Worm (Caenorhabditis elegans): ENCODE results near the gene B0280.2.

Gene B0280.2

ce11 chrIII:7162065-7162762, 37.8 kb downstream of the B0280.2 start, which contains the start of the genes syf-2 and K04G7.1:
syf-2 (minus strand) TSS chrIII:7162115.
K04G7.1 (plus strand) TSS chrIII:7162712.
- TF ChIP-seq W03F9.2 (tag; optimal IDR thresholded peaks at IDR 0.05) (peak; percentile 95), dao-5 (tag; optimal IDR thresholded peaks at IDR 0.05) (no peak), him-1 (tag; optimal IDR thresholded peaks at IDR 0.05) (peak; percentile 75)

ce11 chrIII:7165276-7165675, 40.8 kb downstream of the B0280.2 start:
- no peak for TF ChIP-seq W03F9.2 (tag; optimal IDR thresholded peaks at IDR 0.05)
- no peak for TF ChIP-seq dao-5 (tag; optimal IDR thresholded peaks at IDR 0.05)
- no peak for TF ChIP-seq him-1 (tag; optimal IDR thresholded peaks at IDR 0.05)

ce11 chrIII:7165816-7166229, 41.4 kb downstream of the B0280.2 start:
- TF ChIP-seq him-1 (tag; optimal IDR thresholded peaks at IDR 0.05) (no peak), dao-5 (tag; optimal IDR thresholded peaks at IDR 0.05) (no peak), W03F9.2 (tag; optimal IDR thresholded peaks at IDR 0.05) (no peak)

ce11 chrIII:7166664-7167567, 42.5 kb downstream of the B0280.2 start:
- peak; percentile 59 for TF ChIP-seq him-1 (tag; optimal IDR thresholded peaks at IDR 0.05)
- TF ChIP-seq dao-5 (tag; optimal IDR thresholded peaks at IDR 0.05), result no peak

- TF ChIP-seq dao-5 (tag; optimal IDR thresholded peaks at IDR 0.05), result no peak
- TF ChIP-seq W03F9.2 (tag; optimal IDR thresholded peaks at IDR 0.05), result no peak
- TF ChIP-seq him-1 (tag; optimal IDR thresholded peaks at IDR 0.05), result no peak
These were observed 43.1 kb downstream of the B0280.2 start, which contains the start of gene acs-4 for ce11 chrIII:7167568-7167937. acs-4 (plus strand) TSS chrIII:7167838.

ce11 chrIII:7170090-7170489, 45.6 kb downstream of the B0280.2 start:
- TF ChIP-seq W03F9.2 (tag; optimal IDR thresholded peaks at IDR 0.05) (no peak), him-1 (tag; optimal IDR thresholded peaks at IDR 0.05) (no peak), dao-5 (tag; optimal IDR thresholded peaks at IDR 0.05) (no peak)
